Worm (Caenorhabditis elegans) whole organism, L4 larva: ENCODE results near the gene R08A2.5.
A peak's percentile ranks its signal among the peaks of the same experiment; 100 is the strongest.

Source experiments
- F26F4.8 ChIP-seq: fragments of 200-800 bp; sonication (Bioruptor generic); conservative IDR thresholded peaks from 2 replicates; pipeline ENCODE4 v1.3.6; 2022; ENCODE audit warnings: missing genetic modification characterization, missing compliant biosample characterization
- Y105C5A.15 ChIP-seq: fragments of 200-800 bp; sonication (Bioruptor generic); IDR thresholded peaks from 2 replicates; pipeline ENCODE4 v1.3.6; 2022; ENCODE audit warnings: missing genetic modification characterization, missing compliant biosample characterization
- Y48G9A.11 ChIP-seq: fragments of 200-800 bp; sonication (Bioruptor generic); IDR thresholded peaks from 2 replicates; pipeline ENCODE4 v1.3.6; 2022; ENCODE audit warnings: missing genetic modification reagents, missing genetic modification characterization, missing compliant biosample characterization
- Y5F2A.4 ChIP-seq: fragments of 200-800 bp; sonication (Bioruptor generic); optimal IDR thresholded peaks from 2 replicates; lab custom pipeline; 2018; ENCODE audit warnings: mild to moderate bottlenecking, missing genetic modification characterization, missing compliant biosample characterization
- Y75B8A.6 ChIP-seq: fragments of 200-800 bp; sonication (Bioruptor generic); IDR thresholded peaks from 2 replicates; pipeline ENCODE4 v1.3.6; 2022; ENCODE audit warnings: missing genetic modification reagents, missing genetic modification characterization, missing compliant biosample characterization
- ZK546.5 ChIP-seq, 2 experiments: sonication (generic microtip); optimal IDR thresholded peaks; 2 replicates each; lab custom pipeline; 2017; ENCODE audit warnings: missing biosample characterization in 2 of 2, missing genetic modification characterization in 2 of 2
- aha-1 ChIP-seq: fragments of 150-350 bp; peaks from one replicate; lab custom pipeline; 2014; ENCODE audit warnings: missing biosample characterization, missing genetic modification characterization
- aly-2 ChIP-seq: sonication (generic microtip); optimal IDR thresholded peaks from 2 replicates; lab custom pipeline; 2018; ENCODE audit warnings: missing biosample characterization, missing genetic modification characterization
- ama-1 ChIP-seq: fragments of 150-350 bp; optimal IDR thresholded peaks from 2 replicates; lab custom pipeline; 2014; ENCODE audit warnings: inconsistent platforms, mixed read lengths
- ceh-20 ChIP-seq: fragments of 200-800 bp; sonication (Bioruptor generic); IDR thresholded peaks from 2 replicates; pipeline ENCODE4 v1.3.6; 2022; ENCODE audit warnings: missing genetic modification reagents, missing genetic modification characterization, missing compliant biosample characterization
- ceh-62 ChIP-seq: sonication (generic microtip); optimal IDR thresholded peaks from 2 replicates; lab custom pipeline; 2017; ENCODE audit warnings: missing biosample characterization, missing genetic modification characterization
- ceh-82 ChIP-seq: sonication (generic microtip); optimal IDR thresholded peaks from 2 replicates; lab custom pipeline; 2017; ENCODE audit warnings: missing biosample characterization, missing genetic modification characterization
- ces-1 ChIP-seq: fragments of 150-350 bp; sonication (generic microtip); optimal IDR thresholded peaks from 4 replicates; lab custom pipeline; 2014; ENCODE audit warnings: missing biosample characterization, missing genetic modification reagents, missing genetic modification characterization
- ctbp-1 ChIP-seq: fragments of 200-800 bp; sonication (Bioruptor generic); IDR thresholded peaks from 2 replicates; pipeline ENCODE4 v1.3.6; 2022; ENCODE audit warnings: missing genetic modification reagents, missing genetic modification characterization, missing compliant biosample characterization
- daf-19 ChIP-seq: fragments of 200-800 bp; sonication (Bioruptor generic); conservative IDR thresholded peaks from 2 replicates; pipeline ENCODE4 v1.3.6; 2022; ENCODE audit warnings: missing genetic modification characterization, missing compliant biosample characterization
- duxl-1 ChIP-seq: sonication (generic microtip); optimal IDR thresholded peaks from 2 replicates; lab custom pipeline; 2016; ENCODE audit warnings: mild to moderate bottlenecking, missing genetic modification characterization, moderate library complexity, missing compliant biosample characterization; ENCODE audit not compliant: poor library complexity
- dve-1 ChIP-seq: sonication (generic microtip); optimal IDR thresholded peaks from 2 replicates; lab custom pipeline; 2017; ENCODE audit warnings: antibody characterized with exemption, mild to moderate bottlenecking, missing genetic modification characterization, missing compliant biosample characterization; ENCODE audit not compliant: insufficient read depth
- gei-8 ChIP-seq: fragments of 200-800 bp; sonication (Bioruptor generic); optimal IDR thresholded peaks from 2 replicates; lab custom pipeline; 2018; ENCODE audit warnings: mild to moderate bottlenecking, missing genetic modification characterization, missing compliant biosample characterization
- hif-1 ChIP-seq, 2 experiments: sonication (generic microtip); optimal IDR thresholded peaks; 2 replicates each; lab custom pipeline; 2016 to 2017; ENCODE audit warnings: missing compliant biosample characterization in 2 of 2, missing genetic modification characterization in 2 of 2, missing genetic modification reagents in 2 of 2, missing genotype in 2 of 2, mild to moderate bottlenecking in 1 of 2
- hlh-11 ChIP-seq: fragments of 200-800 bp; sonication (Bioruptor generic); optimal IDR thresholded peaks from 2 replicates; lab custom pipeline; 2018; ENCODE audit warnings: mild to moderate bottlenecking, missing genetic modification characterization, missing compliant biosample characterization
- lim-7 ChIP-seq: fragments of 200-800 bp; sonication (Bioruptor generic); IDR thresholded peaks from 2 replicates; pipeline ENCODE4 v1.3.6; 2022; ENCODE audit warnings: missing genetic modification characterization, missing compliant biosample characterization
- lin-39 ChIP-seq: fragments of 150-350 bp; optimal IDR thresholded peaks from 2 replicates; lab custom pipeline; 2014; ENCODE audit warnings: missing biosample characterization, missing genetic modification reagents, missing genetic modification characterization
- lsy-2 ChIP-seq, 2 experiments: fragments of 150-350 bp in 1 of 2; sonication (generic microtip) in 1 of 2; optimal IDR thresholded peaks; 2 replicates each; lab custom pipeline; 2014 to 2017; ENCODE audit warnings: missing biosample characterization in 2 of 2, missing genetic modification characterization in 2 of 2
- madf-5 ChIP-seq, 2 experiments: fragments of 200-800 bp; sonication (Bioruptor generic); IDR thresholded peaks; 2 replicates each; pipeline ENCODE4 v1.3.6; 2022; ENCODE audit warnings: missing compliant biosample characterization in 2 of 2, missing genetic modification characterization in 2 of 2
- madf-9 ChIP-seq: fragments of 200-800 bp; sonication (Bioruptor generic); conservative IDR thresholded peaks from 2 replicates; pipeline ENCODE4 v1.3.6; 2022; ENCODE audit warnings: missing genetic modification reagents, missing genetic modification characterization, missing compliant biosample characterization
- mdt-29 ChIP-seq: fragments of 200-800 bp; sonication (Bioruptor generic); IDR thresholded peaks from 2 replicates; pipeline ENCODE4 v1.3.6; 2022; ENCODE audit warnings: missing genetic modification reagents, missing genetic modification characterization, missing compliant biosample characterization
- mxl-2 ChIP-seq: fragments of 200-800 bp; sonication (Bioruptor generic); conservative IDR thresholded peaks from 2 replicates; pipeline ENCODE4 v1.3.6; 2022; ENCODE audit warnings: missing genetic modification reagents, missing genetic modification characterization, missing compliant biosample characterization
- nhr-10 ChIP-seq: fragments of 150-350 bp; optimal IDR thresholded peaks from 2 replicates; lab custom pipeline; 2014; ENCODE audit warnings: missing biosample characterization, missing genetic modification characterization
- nhr-102 ChIP-seq: sonication (generic microtip); optimal IDR thresholded peaks from 2 replicates; lab custom pipeline; 2016; ENCODE audit warnings: mild to moderate bottlenecking, missing genetic modification characterization, moderate library complexity, missing compliant biosample characterization
- nhr-11 ChIP-seq: fragments of 150-350 bp; optimal IDR thresholded peaks from 2 replicates; lab custom pipeline; 2014; ENCODE audit warnings: missing biosample characterization, missing genetic modification characterization
- nhr-25 ChIP-seq: sonication (generic microtip); optimal IDR thresholded peaks from 2 replicates; lab custom pipeline; 2017; ENCODE audit warnings: missing genetic modification characterization, mild to moderate bottlenecking, missing compliant biosample characterization, antibody characterized with exemption, moderate library complexity, borderline replicate concordance; ENCODE audit not compliant: insufficient read depth
- php-3 ChIP-seq: fragments of 200-800 bp; sonication (Bioruptor generic); IDR thresholded peaks from 2 replicates; pipeline ENCODE4 v1.3.6; 2022; ENCODE audit warnings: missing genetic modification reagents, missing genetic modification characterization, missing compliant biosample characterization
- skn-1 ChIP-seq: fragments of 150-350 bp; optimal IDR thresholded peaks from 2 replicates; lab custom pipeline; 2014; ENCODE audit warnings: missing biosample characterization, missing genetic modification characterization
- snpc-1.2 ChIP-seq: fragments of 200-800 bp; sonication (Bioruptor generic); IDR thresholded peaks from 2 replicates; pipeline ENCODE4 v1.3.6; 2022; ENCODE audit warnings: missing genetic modification reagents, missing genetic modification characterization, missing compliant biosample characterization
- spr-1 ChIP-seq: sonication (generic microtip); optimal IDR thresholded peaks from 2 replicates; lab custom pipeline; 2016; ENCODE audit warnings: mild to moderate bottlenecking, missing genetic modification characterization, missing compliant biosample characterization
- spr-3 ChIP-seq: fragments of 200-800 bp; sonication (Bioruptor generic); optimal IDR thresholded peaks from 2 replicates; lab custom pipeline; 2018; ENCODE audit warnings: mild to moderate bottlenecking, missing genetic modification characterization, missing compliant biosample characterization
- tra-1 ChIP-seq: fragments of 200-800 bp; sonication (Bioruptor generic); IDR thresholded peaks from 2 replicates; pipeline ENCODE4 v1.3.6; 2022; ENCODE audit warnings: missing genetic modification reagents, missing genetic modification characterization, missing compliant biosample characterization
- unc-62 ChIP-seq, 3 experiments: fragments of 150-350 bp in 1 of 3; sonication (generic microtip); optimal IDR thresholded peaks in 2 of 3; peaks in 1 of 3; 1 replicate in 1 of 3; 2 replicates in 2 of 3; lab custom pipeline; 2014 to 2017; ENCODE audit warnings: missing biosample characterization in 3 of 3, missing genetic modification characterization in 3 of 3, missing genetic modification reagents in 3 of 3, missing genotype in 1 of 3
- zip-11 ChIP-seq: fragments of 200-800 bp; sonication (Bioruptor generic); IDR thresholded peaks from 2 replicates; pipeline ENCODE4 v1.3.6; 2022; ENCODE audit warnings: missing genetic modification characterization, missing compliant biosample characterization

R08A2.5 gene

DNA sequence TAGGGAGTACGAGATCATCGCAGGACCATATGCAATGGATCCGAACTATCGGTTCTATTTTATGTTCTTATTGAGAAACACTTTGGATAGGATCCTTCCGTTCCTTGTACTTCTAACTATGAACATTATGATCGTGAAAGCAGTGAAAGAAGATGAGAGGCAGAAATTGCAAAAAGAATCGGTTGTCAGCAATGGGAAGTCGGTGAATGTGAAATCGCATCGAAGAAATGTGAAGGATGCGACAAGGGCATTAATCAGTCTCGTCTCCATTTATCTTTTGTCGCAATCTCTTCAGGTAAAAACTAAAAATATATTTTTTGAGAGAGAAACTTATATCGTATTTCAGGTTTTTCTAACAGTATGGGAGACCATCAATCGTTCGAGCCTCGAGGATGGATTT lies 29.5 kb upstream of the R08A2.5 start:
- TF ChIP-seq madf-5 (GFP tag; IDR thresholded peaks at IDR 0.05; lab: Robert Waterston, UW) (no peak), ceh-82 (no peak), lsy-2 (tag; optimal IDR thresholded peaks at IDR 0.05; lab: Kevin White, UChicago) (peak in 1 of 2 experiments; percentile 5), aha-1 (tag; lab: Kevin White, UChicago) (peak; percentile 15), unc-62 (GFP tag; optimal IDR thresholded peaks at IDR 0.05 in 1 of 2; lab: Kevin White, UChicago) (peak in 1 of 2 experiments; percentile 55), unc-62 (tag; optimal IDR thresholded peaks at IDR 0.05; lab: Kevin White, UChicago) (no peak), nhr-25 (tag; lab: Kevin White, UChicago) (peak; percentile 8)
- TF ChIP-seq, all 104 proteins: peak for 4

DNA sequence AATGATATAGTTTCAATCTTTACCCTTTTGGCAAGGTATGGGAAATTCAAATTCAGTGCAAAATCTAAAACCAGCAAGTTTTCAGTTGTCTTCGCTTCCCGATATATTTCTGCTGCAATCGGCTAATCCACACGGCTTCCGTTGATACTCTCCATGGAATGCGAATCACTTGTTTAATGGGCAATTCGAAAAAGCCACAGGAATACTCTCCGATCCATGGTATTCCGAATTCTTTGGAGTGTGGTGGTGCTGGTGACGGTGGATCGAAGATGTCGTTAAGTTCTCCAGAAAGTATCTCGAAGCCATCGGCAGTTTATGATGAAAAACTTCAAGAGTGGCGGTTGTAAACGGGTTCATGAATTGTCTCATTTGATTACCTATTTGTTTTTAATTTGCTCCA lies 29.1 kb upstream of the R08A2.5 start:
- 0 out of 2 replicates have a peak, but pooled peaks have one; percentile 13 for TF ChIP-seq Y105C5A.15
- 0 out of 2 replicates have a peak, but pooled peaks have one; percentile 29 for TF ChIP-seq Y48G9A.11 (GFP tag; lab: Robert Waterston, UW)
- no peak for TF ChIP-seq Y5F2A.4 (GFP tag; lab: Kevin White, UChicago)
- TF ChIP-seq dve-1 = no peak

DNA sequence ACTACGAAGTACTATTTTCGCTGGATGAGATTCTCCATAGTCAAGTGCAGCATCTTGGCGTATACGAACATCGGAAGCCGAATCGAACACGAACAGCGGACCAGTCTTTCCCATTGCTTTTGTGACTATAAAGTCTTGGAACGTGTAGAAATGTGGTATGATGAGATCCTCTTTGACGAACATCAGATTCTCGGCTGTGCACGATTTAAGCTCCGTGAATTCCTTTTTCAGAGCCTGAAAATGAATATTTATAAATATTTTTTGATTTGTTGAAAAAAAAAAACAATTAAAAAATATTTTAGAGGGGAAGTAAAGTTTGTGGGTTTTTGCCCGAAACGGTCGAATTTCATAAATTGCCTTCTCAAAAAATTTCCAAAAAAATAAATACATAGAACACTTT lies 28.5 kb upstream of the R08A2.5 start:
- TF ChIP-seq Y75B8A.6 (GFP tag; lab: Robert Waterston, UW) = no peak
- TF ChIP-seq ceh-62 (tag; lab: Kevin White, UChicago) = no peak
- no peak for TF ChIP-seq mdt-29
- TF ChIP-seq nhr-25 (tag; lab: Kevin White, UChicago) = no peak
- no peak for TF ChIP-seq F26F4.8 (GFP tag; lab: Robert Waterston, UW)
- TF ChIP-seq php-3 = no peak
- no peak for TF ChIP-seq gei-8 (GFP tag; lab: Kevin White, UChicago)
- no peak for TF ChIP-seq ces-1
- TF ChIP-seq lin-39 = no peak
- no peak for TF ChIP-seq duxl-1
- TF ChIP-seq mxl-2 (GFP tag; lab: Robert Waterston, UW) = no peak
- TF ChIP-seq nhr-102 (tag; lab: Kevin White, UChicago) = no peak
- TF ChIP-seq madf-9 (GFP tag; lab: Robert Waterston, UW) = no peak

DNA sequence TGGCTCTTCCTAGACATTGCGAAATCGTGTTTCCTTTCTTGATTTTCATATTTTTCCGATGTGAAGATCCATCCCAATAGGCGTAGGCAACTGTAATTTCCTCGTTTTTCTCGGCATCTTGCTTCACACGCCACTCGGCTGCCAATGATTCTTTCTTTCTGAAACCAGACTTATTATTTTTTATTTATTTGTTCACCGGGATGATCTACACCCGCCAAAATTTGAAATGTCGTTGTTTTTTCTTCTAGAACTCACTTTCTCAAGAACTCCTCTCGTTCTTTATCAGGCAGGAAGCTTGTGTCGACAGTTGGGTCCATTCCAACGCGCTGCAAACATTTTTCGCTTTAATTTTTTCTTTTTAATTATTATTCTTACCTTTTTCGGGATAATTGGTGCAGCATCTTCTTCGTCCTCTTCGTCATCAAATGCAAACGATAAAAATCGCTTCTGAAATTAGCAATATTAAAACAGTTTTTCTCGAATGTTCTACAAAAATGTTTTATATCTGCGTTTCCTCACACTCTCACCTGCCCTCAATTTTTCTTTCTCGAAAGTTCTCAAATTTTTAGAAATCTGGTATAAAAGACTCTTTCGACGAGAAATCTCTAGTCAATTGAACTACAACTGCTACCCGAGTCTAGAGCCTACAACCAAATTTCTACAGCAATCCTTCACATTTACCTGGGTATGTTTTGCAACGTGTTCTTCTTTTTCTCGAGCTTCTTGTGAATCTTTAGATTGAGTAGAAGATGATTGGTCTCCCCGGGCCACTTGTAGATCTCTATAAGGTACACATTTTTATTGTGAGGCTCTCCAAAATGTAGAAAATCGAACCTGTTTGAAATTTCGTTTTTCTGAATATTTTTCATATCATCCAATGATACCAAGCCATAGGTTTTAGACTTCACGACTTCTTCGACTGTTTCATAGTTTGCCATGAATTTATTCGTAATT lies 27.8 kb upstream of the R08A2.5 start, which contains the start of gene hsp-90:
Gene hsp-90, plus strand, starts transcription at position 560 of the 954 bp plus-strand sequence.
- TF ChIP-seq Y48G9A.11 (GFP tag; lab: Robert Waterston, UW) (no peak), mdt-29 (0 out of 2 replicates have a peak, but pooled peaks have one; percentile 9), lim-7 (GFP tag; lab: Robert Waterston, UW) (0 out of 2 replicates have a peak, but pooled peaks have one; percentile 22), ama-1 (lab: Kevin White, UChicago) (peak; percentile 54)
- TF ChIP-seq, all 104 proteins: peak for 3

DNA sequence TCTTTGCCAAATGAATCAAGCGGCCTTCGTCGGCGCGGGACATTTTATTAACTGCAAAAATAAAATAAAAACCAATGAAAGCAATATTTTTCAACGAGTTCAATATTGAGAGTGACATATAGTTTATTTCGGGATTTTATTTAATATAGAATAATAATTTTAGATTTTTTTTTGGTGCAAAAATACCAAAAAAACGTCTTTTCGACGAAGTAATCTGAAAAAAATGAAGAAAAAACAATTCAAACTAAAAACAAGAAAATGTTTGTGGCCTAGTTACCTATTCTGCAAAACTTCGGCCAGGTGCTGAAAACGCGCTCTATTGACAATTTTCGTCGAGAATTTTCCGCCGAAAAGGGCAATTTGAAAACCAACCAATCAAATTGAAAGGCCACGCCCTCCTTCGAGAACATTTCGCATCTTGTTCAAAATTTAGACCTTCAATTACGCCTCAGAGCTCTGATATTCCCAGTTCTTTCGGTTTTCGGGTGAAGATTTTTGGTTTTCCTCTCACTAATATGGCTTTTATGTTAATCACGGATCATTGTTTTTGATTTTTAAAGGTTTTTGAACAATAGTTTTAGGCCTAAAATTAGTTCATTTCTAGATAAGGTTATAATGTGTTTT lies 26.9 kb upstream of the R08A2.5 start, which contains the start of gene C47E8.4:
Gene C47E8.4, minus strand, starts transcription at position 51 of the 624 bp plus-strand sequence.
- peak in 1 of 2 experiments; percentile 62 for TF ChIP-seq ZK546.5 (tag; optimal IDR thresholded peaks at IDR 0.05; lab: Kevin White, UChicago)
- peak; percentile 68 for TF ChIP-seq snpc-1.2 (GFP tag; lab: Robert Waterston, UW)
- peak; percentile 93 for TF ChIP-seq spr-1 (tag; lab: Kevin White, UChicago)
- TF ChIP-seq nhr-11 (tag; lab: Kevin White, UChicago) = peak; percentile 99
- peak; percentile 19 for TF ChIP-seq ama-1 (lab: Kevin White, UChicago)
- peak; percentile 92 for TF ChIP-seq Y48G9A.11 (GFP tag; lab: Robert Waterston, UW)
- TF ChIP-seq ceh-62 (tag; lab: Kevin White, UChicago) = no peak
- TF ChIP-seq ceh-20 (GFP tag; lab: Robert Waterston, UW) = peak; percentile 98
- TF ChIP-seq zip-11 (GFP tag; lab: Robert Waterston, UW) = 0 out of 2 replicates have a peak, but pooled peaks have one; percentile 31
- TF ChIP-seq daf-19 = no peak; the same call in 1 of the 2 replicates
- TF ChIP-seq nhr-102 (tag; lab: Kevin White, UChicago) = peak; percentile 97
- TF ChIP-seq hlh-11 (tag; lab: Kevin White, UChicago) = peak; percentile 96
- TF ChIP-seq spr-3 (GFP tag; lab: Kevin White, UChicago) = peak; percentile 85
- no peak for TF ChIP-seq aly-2 (tag; lab: Kevin White, UChicago)
- peak; percentile 98 for TF ChIP-seq tra-1 (GFP tag; lab: Robert Waterston, UW)
- peak; percentile 77 to 95 for TF ChIP-seq hif-1 (tag; optimal IDR thresholded peaks at IDR 0.05; lab: Kevin White, UChicago)
- TF ChIP-seq ctbp-1 (GFP tag; lab: Robert Waterston, UW) = peak; percentile 97
- TF ChIP-seq skn-1 (tag; lab: Kevin White, UChicago) = no peak
- peak; percentile 82 for TF ChIP-seq nhr-10 (tag; lab: Kevin White, UChicago)
